Fruit fly (Drosophila melanogaster) whole organism, prepupa: Measurements from ENCODE around the gene CG1774.

Experiments used
- CG10631 ChIP-seq: fragments of 200-800 bp; sonication (Bioruptor generic); optimal IDR thresholded peaks from 2 replicates; lab custom pipeline; 2016; ENCODE audit warnings: missing biosample characterization, missing genetic modification characterization
- CG10669 ChIP-seq: fragments of 200-800 bp; sonication (Bioruptor generic); optimal IDR thresholded peaks from 3 replicates; lab custom pipeline; 2018; ENCODE audit warnings: missing biosample characterization, mild to moderate bottlenecking, missing genetic modification characterization, moderate library complexity
- CG11294 ChIP-seq: fragments of 200-800 bp; sonication (Bioruptor generic); IDR thresholded peaks from 2 replicates; pipeline ENCODE4 v1.3.6; 2022; ENCODE audit warnings: missing biosample characterization, missing genetic modification characterization
- CG11762 ChIP-seq: fragments of 200-800 bp; sonication (Bioruptor generic); optimal IDR thresholded peaks from 3 replicates; lab custom pipeline; 2016; ENCODE audit warnings: missing biosample characterization, missing genetic modification characterization; ENCODE audit not compliant: insufficient read depth
- CG11902 ChIP-seq: fragments of 200-800 bp; sonication (Bioruptor generic); optimal IDR thresholded peaks from 3 replicates; lab custom pipeline; 2016; ENCODE audit warnings: missing biosample characterization, missing genetic modification characterization
- CG16779 ChIP-seq: fragments of 200-800 bp; sonication (Bioruptor generic); optimal IDR thresholded peaks from 3 replicates; lab custom pipeline; 2017; ENCODE audit warnings: missing biosample characterization, mild to moderate bottlenecking, missing genetic modification characterization
- CG3032 ChIP-seq: fragments of 200-800 bp; optimal IDR thresholded peaks from 2 replicates; lab custom pipeline; 2019; ENCODE audit warnings: missing biosample characterization, mild to moderate bottlenecking, missing genetic modification characterization, moderate library complexity
- CG32006 ChIP-seq: fragments of 200-800 bp; sonication (Bioruptor generic); optimal IDR thresholded peaks from 3 replicates; lab custom pipeline; 2017; ENCODE audit warnings: missing biosample characterization, mild to moderate bottlenecking, missing genetic modification characterization
- CG3919 ChIP-seq: fragments of 200-800 bp; sonication (Bioruptor generic); optimal IDR thresholded peaks from 3 replicates; lab custom pipeline; 2016; ENCODE audit warnings: missing biosample characterization, missing genetic modification characterization
- CG6792 ChIP-seq: fragments of 200-800 bp; sonication (Bioruptor generic); optimal IDR thresholded peaks from 3 replicates; lab custom pipeline; 2016; ENCODE audit warnings: missing biosample characterization, missing genetic modification characterization
- CG6808 ChIP-seq: fragments of 200-800 bp; sonication (Bioruptor generic); optimal IDR thresholded peaks from 3 replicates; lab custom pipeline; 2017; ENCODE audit warnings: missing biosample characterization, missing genetic modification characterization, mild to moderate bottlenecking, moderate library complexity, missing genetic modification reagents
- CG8119 ChIP-seq: fragments of 200-800 bp; sonication (Bioruptor generic); IDR thresholded peaks from 3 replicates; pipeline ENCODE4 v1.3.6; 2022; ENCODE audit warnings: missing biosample characterization, missing genetic modification characterization
- CG8319 ChIP-seq: fragments of 200-800 bp; sonication (Bioruptor generic); optimal IDR thresholded peaks from 3 replicates; lab custom pipeline; 2016; ENCODE audit warnings: missing biosample characterization, missing genetic modification characterization
- CG9139 ChIP-seq: fragments of 200-800 bp; sonication (Bioruptor generic); optimal IDR thresholded peaks from 3 replicates; lab custom pipeline; 2017; ENCODE audit warnings: missing biosample characterization, mild to moderate bottlenecking, missing genetic modification characterization
- Eip75B ChIP-seq: fragments of 200-800 bp; sonication (Bioruptor generic); optimal IDR thresholded peaks from 3 replicates; lab custom pipeline; 2016; ENCODE audit warnings: missing biosample characterization, missing genetic modification characterization
- Eip93F ChIP-seq: fragments of 200-800 bp; sonication (Bioruptor generic); optimal IDR thresholded peaks from 2 replicates; lab custom pipeline; 2016; ENCODE audit warnings: missing biosample characterization, mild to moderate bottlenecking, missing genetic modification characterization
- Ets21C ChIP-seq: fragments of 200-800 bp; sonication (Bioruptor generic); optimal IDR thresholded peaks from 3 replicates; lab custom pipeline; 2016; ENCODE audit warnings: missing biosample characterization, missing genetic modification characterization
- Ets96B ChIP-seq: fragments of 200-800 bp; optimal IDR thresholded peaks from 2 replicates; lab custom pipeline; 2019; ENCODE audit warnings: missing biosample characterization, mild to moderate bottlenecking, missing genetic modification characterization, moderate library complexity
- Gug ChIP-seq: fragments of 200-800 bp; sonication (Bioruptor generic); IDR thresholded peaks from 2 replicates; pipeline ENCODE4 v1.3.6; 2022; ENCODE audit warnings: missing biosample characterization, missing genetic modification characterization
- Hr39 ChIP-seq: fragments of 200-800 bp; sonication (Bioruptor generic); optimal IDR thresholded peaks from 2 replicates; lab custom pipeline; 2016; ENCODE audit warnings: missing biosample characterization, missing genetic modification characterization
- Lpt ChIP-seq: fragments of 200-800 bp; sonication (Bioruptor generic); optimal IDR thresholded peaks from 3 replicates; lab custom pipeline; 2016; ENCODE audit warnings: missing biosample characterization, missing genetic modification characterization
- OdsH ChIP-seq: fragments of 200-800 bp; sonication (Bioruptor generic); optimal IDR thresholded peaks from 3 replicates; lab custom pipeline; 2016; ENCODE audit warnings: missing biosample characterization, missing genetic modification characterization
- Sox14 ChIP-seq: fragments of 200-800 bp; sonication (Bioruptor generic); optimal IDR thresholded peaks from 3 replicates; lab custom pipeline; 2016; ENCODE audit warnings: missing biosample characterization, missing genetic modification characterization
- Sox15 ChIP-seq: fragments of 200-800 bp; sonication (Bioruptor generic); optimal IDR thresholded peaks from 3 replicates; lab custom pipeline; 2016; ENCODE audit warnings: missing biosample characterization, missing genetic modification characterization
- achi ChIP-seq: fragments of 200-800 bp; sonication (Bioruptor generic); optimal IDR thresholded peaks from 3 replicates; lab custom pipeline; 2016; ENCODE audit warnings: missing biosample characterization, missing genetic modification characterization
- acj6 ChIP-seq: fragments of 200-800 bp; sonication (Bioruptor generic); optimal IDR thresholded peaks from 3 replicates; lab custom pipeline; 2016; ENCODE audit warnings: missing biosample characterization, missing genetic modification characterization
- cyc ChIP-seq: fragments of 200-800 bp; sonication (Bioruptor generic); optimal IDR thresholded peaks from 3 replicates; lab custom pipeline; 2016; ENCODE audit warnings: missing biosample characterization, missing genetic modification characterization
- dac ChIP-seq: fragments of 200-800 bp; sonication (Bioruptor generic); optimal IDR thresholded peaks from 2 replicates; lab custom pipeline; 2017; ENCODE audit warnings: missing biosample characterization, mild to moderate bottlenecking, missing genetic modification characterization
- esn ChIP-seq: fragments of 200-800 bp; sonication (Bioruptor generic); optimal IDR thresholded peaks from 2 replicates; lab custom pipeline; 2016; ENCODE audit warnings: missing biosample characterization, mild to moderate bottlenecking, missing genetic modification characterization, moderate library complexity
- fd85E ChIP-seq: fragments of 200-800 bp; sonication (Bioruptor generic); optimal IDR thresholded peaks from 3 replicates; lab custom pipeline; 2016; ENCODE audit warnings: missing biosample characterization, missing genetic modification characterization
- fkh ChIP-seq: fragments of 200-800 bp; sonication (Bioruptor generic); optimal IDR thresholded peaks from 3 replicates; lab custom pipeline; 2017; ENCODE audit warnings: missing biosample characterization, mild to moderate bottlenecking, missing genetic modification characterization, moderate library complexity
- lz ChIP-seq: fragments of 200-800 bp; sonication (Bioruptor generic); optimal IDR thresholded peaks from 3 replicates; lab custom pipeline; 2016; ENCODE audit warnings: missing biosample characterization, missing genetic modification characterization
- net ChIP-seq: fragments of 200-800 bp; sonication (Bioruptor generic); optimal IDR thresholded peaks from 3 replicates; lab custom pipeline; 2016; ENCODE audit warnings: missing biosample characterization, missing genetic modification characterization
- pdm3 ChIP-seq: fragments of 200-800 bp; sonication (Bioruptor generic); optimal IDR thresholded peaks from 3 replicates; lab custom pipeline; 2016; ENCODE audit warnings: missing biosample characterization, missing genetic modification characterization
- svp ChIP-seq: fragments of 200-800 bp; sonication (Bioruptor generic); peaks from one replicate; lab custom pipeline; 2016; ENCODE audit warnings: missing biosample characterization, missing genetic modification characterization
- topi ChIP-seq: fragments of 200-800 bp; sonication (Bioruptor generic); optimal IDR thresholded peaks from 3 replicates; lab custom pipeline; 2016; ENCODE audit warnings: missing biosample characterization, missing genetic modification characterization
- vri ChIP-seq: fragments of 200-800 bp; sonication (Bioruptor generic); optimal IDR thresholded peaks from 3 replicates; lab custom pipeline; 2016; ENCODE audit warnings: missing biosample characterization, mild to moderate bottlenecking, missing genetic modification characterization

The CG1774 gene

DNA sequence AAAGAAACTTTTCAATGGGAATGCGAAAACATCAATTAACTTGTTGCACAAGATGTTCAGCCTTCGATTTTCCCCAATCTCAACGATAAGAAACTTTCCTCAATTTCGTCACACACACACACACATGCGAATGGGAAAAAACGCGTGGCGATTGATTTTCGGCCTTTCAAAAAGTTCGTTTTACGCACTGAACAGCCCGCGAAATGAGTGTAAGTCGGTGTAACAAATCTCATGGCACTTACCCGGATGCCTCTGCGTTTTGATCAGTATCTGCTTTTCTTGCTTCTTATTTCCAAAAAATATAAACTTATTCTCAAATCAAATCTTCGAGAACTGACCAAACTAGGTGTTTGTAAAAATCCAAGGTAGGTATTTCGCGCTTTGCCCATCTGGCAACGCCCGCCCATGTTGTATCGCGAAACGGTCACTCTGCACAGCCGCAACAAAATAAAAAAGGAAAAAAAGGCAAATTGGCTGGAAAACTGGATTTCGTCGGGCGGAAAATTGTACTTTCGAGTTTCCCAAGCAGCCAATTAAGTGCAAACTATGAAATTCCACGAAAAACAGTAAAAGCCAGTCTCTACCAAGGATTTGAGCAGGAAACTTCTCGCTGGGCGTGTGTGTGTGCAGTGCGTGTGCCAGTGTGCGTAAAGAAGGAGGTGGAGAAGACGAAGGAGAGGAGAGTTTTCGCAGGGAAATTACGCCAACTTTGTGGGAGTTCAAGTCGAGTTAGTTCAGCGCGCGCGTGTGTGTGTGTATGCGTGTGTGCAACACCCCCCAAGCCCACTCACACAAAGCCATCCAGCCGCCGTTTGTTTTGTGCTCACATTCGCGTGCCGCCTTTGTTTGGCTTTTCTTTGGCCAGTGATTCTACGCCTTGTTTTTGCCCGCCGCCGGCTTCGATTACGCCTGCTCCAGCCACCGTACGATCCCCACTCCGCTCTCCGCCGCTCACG, 18.3 kb downstream of the CG1774 start, which contains the start of gene Med (continued):
- TF ChIP-seq CG10631 = no peak
- no peak for TF ChIP-seq CG11762 (GFP tag; lab: Kevin White, UChicago)
- no peak for TF ChIP-seq CG8319 (GFP tag; lab: Kevin White, UChicago)
- no peak for TF ChIP-seq CG11294 (GFP tag; lab: Robert Waterston, UW)
- no peak for TF ChIP-seq CG6792 (GFP tag; lab: Kevin White, UChicago)
- no peak for TF ChIP-seq fkh (GFP tag; lab: Kevin White, UChicago)
- no peak for TF ChIP-seq Sox15 (GFP tag; lab: Kevin White, UChicago)
- peak; percentile 25 for TF ChIP-seq CG6808
- TF ChIP-seq CG32006 (GFP tag; lab: Kevin White, UChicago) = peak; percentile 1
- no peak for TF ChIP-seq topi
- peak; percentile 84 for TF ChIP-seq svp (GFP tag; lab: Kevin White, UChicago)
- peak; percentile 42 for TF ChIP-seq net (GFP tag; lab: Kevin White, UChicago)
- peak; percentile 44 for TF ChIP-seq vri
- no peak for TF ChIP-seq Gug (GFP tag; lab: Robert Waterston, UW)
- TF ChIP-seq Sox14 (GFP tag; lab: Kevin White, UChicago) = peak; percentile 81
- TF ChIP-seq cyc (GFP tag; lab: Kevin White, UChicago) = no peak
- no peak for TF ChIP-seq dac (GFP tag; lab: Kevin White, UChicago)
- TF ChIP-seq CG3032 (tag; lab: Kevin White, UChicago) = peak; percentile 25
- TF ChIP-seq Hr39 (GFP tag; lab: Kevin White, UChicago) = no peak
- TF ChIP-seq Lpt (GFP tag; lab: Kevin White, UChicago) = peak; percentile 52
- TF ChIP-seq CG8119 (GFP tag; lab: Robert Waterston, UW) = no peak
- TF ChIP-seq Eip75B (GFP tag; lab: Kevin White, UChicago) = no peak
- no peak for TF ChIP-seq achi (GFP tag; lab: Kevin White, UChicago)
- TF ChIP-seq, all 60 proteins: peak for 22

DNA sequence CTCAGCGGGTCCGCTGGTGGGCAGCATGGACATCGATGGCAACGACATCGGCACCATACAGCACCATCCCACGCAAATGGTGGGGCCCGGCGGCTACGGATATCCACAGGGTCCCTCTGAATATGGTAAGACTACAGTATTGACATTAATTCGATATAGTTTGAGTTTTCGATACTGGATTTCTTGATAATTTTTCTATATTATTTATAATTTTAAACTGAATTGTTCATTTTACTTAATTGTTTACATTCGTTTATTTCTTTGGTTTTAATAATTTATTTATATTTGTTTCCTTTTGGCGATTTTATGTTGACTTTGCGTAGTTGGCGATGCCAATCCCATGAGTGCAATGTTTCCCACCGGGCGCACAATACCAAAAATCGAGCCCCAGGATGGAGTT, 20.0 kb downstream of the CG1774 start, which contains the start of gene CycG:
CycG (minus strand) TSS at position 101 of the 400 bp plus-strand sequence.
- TF ChIP-seq CG16779 (tag; lab: Kevin White, UChicago) (no peak), OdsH (GFP tag; lab: Kevin White, UChicago) (no peak), CG8119 (GFP tag; lab: Robert Waterston, UW) (no peak), fd85E (GFP tag; lab: Kevin White, UChicago) (no peak), CG10669 (GFP tag; lab: Kevin White, UChicago) (no peak), acj6 (GFP tag; lab: Kevin White, UChicago) (no peak), Ets21C (no peak), Eip93F (GFP tag; lab: Kevin White, UChicago) (no peak), esn (GFP tag; lab: Kevin White, UChicago) (no peak), CG11902 (GFP tag; lab: Kevin White, UChicago) (no peak), lz (GFP tag; lab: Kevin White, UChicago) (no peak), CG3032 (tag; lab: Kevin White, UChicago) (no peak), Hr39 (GFP tag; lab: Kevin White, UChicago) (no peak), CG10631 (no peak), Lpt (GFP tag; lab: Kevin White, UChicago) (no peak), CG9139 (GFP tag; lab: Kevin White, UChicago) (no peak), Ets96B (tag; lab: Kevin White, UChicago) (no peak), CG11294 (GFP tag; lab: Robert Waterston, UW) (no peak), pdm3 (GFP tag; lab: Kevin White, UChicago) (no peak), CG3919 (GFP tag; lab: Kevin White, UChicago) (no peak)
- TF ChIP-seq, all 60 proteins: peak for 0
